Fruit fly (Drosophila melanogaster) whole organism, embryonic: ENCODE results near the gene CG6356.
A peak's percentile ranks its signal among the peaks of the same experiment; 100 is the strongest.

ENCODE experiments used
- Adf1 ChIP-seq: fragments of 200-800 bp; sonication (Bioruptor generic); IDR thresholded peaks from 2 replicates; pipeline ENCODE4 v1.3.6; 2022; ENCODE audit warnings: missing biosample characterization, missing genetic modification characterization
- Bgb ChIP-seq: fragments of 200-800 bp; sonication (Bioruptor generic); IDR thresholded peaks from 2 replicates; pipeline ENCODE4 v1.3.6; 2022; ENCODE audit warnings: missing biosample characterization, missing genetic modification characterization; ENCODE audit not compliant: partially characterized antibody
- CG10209 ChIP-seq: fragments of 200-800 bp; sonication (Bioruptor generic); optimal IDR thresholded peaks from 3 replicates; lab custom pipeline; 2017; ENCODE audit warnings: missing biosample characterization, mild to moderate bottlenecking, missing genetic modification characterization, missing genetic modification reagents
- CG10959 ChIP-seq: fragments of 200-800 bp; sonication (Bioruptor generic); IDR thresholded peaks from 2 replicates; pipeline ENCODE4 v1.3.6; 2022; ENCODE audit warnings: missing biosample characterization, missing genetic modification characterization
- CG11093 ChIP-seq: fragments of 200-800 bp; sonication (Bioruptor generic); IDR thresholded peaks from 3 replicates; pipeline ENCODE4 v1.3.6; 2022; ENCODE audit warnings: missing biosample characterization, missing genetic modification characterization
- CG12155 ChIP-seq: fragments of 200-800 bp; sonication (Bioruptor generic); optimal IDR thresholded peaks from 3 replicates; lab custom pipeline; 2016; ENCODE audit warnings: missing biosample characterization, missing genetic modification characterization
- CG12744 ChIP-seq: fragments of 200-800 bp; sonication (Bioruptor generic); optimal IDR thresholded peaks from 2 replicates; lab custom pipeline; 2016; ENCODE audit warnings: missing biosample characterization, missing genetic modification characterization
- CG13287 ChIP-seq: fragments of 200-800 bp; sonication (Bioruptor generic); IDR thresholded peaks from 2 replicates; pipeline ENCODE4 v1.3.6; 2022; ENCODE audit warnings: missing biosample characterization, missing genetic modification characterization; ENCODE audit not compliant: partially characterized antibody
- CG14441 ChIP-seq: fragments of 200-800 bp; sonication (Bioruptor generic); IDR thresholded peaks from 2 replicates; pipeline ENCODE4 v1.3.6; 2022; ENCODE audit warnings: missing biosample characterization, missing genetic modification characterization
- CG14860 ChIP-seq: fragments of 200-800 bp; sonication (Bioruptor generic); IDR thresholded peaks from 3 replicates; pipeline ENCODE4 v1.3.6; 2022; ENCODE audit warnings: missing biosample characterization, missing genetic modification characterization; ENCODE audit not compliant: partially characterized antibody
- CG1603 ChIP-seq: fragments of 200-800 bp; sonication (Bioruptor generic); optimal IDR thresholded peaks from 2 replicates; lab custom pipeline; 2019; ENCODE audit warnings: missing biosample characterization, mild to moderate bottlenecking, missing genetic modification characterization, moderate library complexity
- CG16779 ChIP-seq: fragments of 200-800 bp; sonication (Bioruptor generic); IDR thresholded peaks from 2 replicates; pipeline ENCODE4 v1.3.6; 2022; ENCODE audit warnings: missing biosample characterization, missing genetic modification characterization
- CG17385 ChIP-seq: fragments of 200-800 bp; sonication (Bioruptor generic); optimal IDR thresholded peaks from 3 replicates; lab custom pipeline; 2018; ENCODE audit warnings: missing biosample characterization, mild to moderate bottlenecking, missing genetic modification characterization
- CG31388 ChIP-seq: fragments of 200-800 bp; sonication (Bioruptor generic); optimal IDR thresholded peaks from 2 replicates; lab custom pipeline; 2016; ENCODE audit warnings: missing biosample characterization, missing genetic modification characterization
- CG3163 ChIP-seq: fragments of 200-800 bp; sonication (Bioruptor generic); optimal IDR thresholded peaks from 3 replicates; lab custom pipeline; 2016; ENCODE audit warnings: missing biosample characterization, missing genetic modification characterization
- CG3726 ChIP-seq: fragments of 200-800 bp; sonication (Bioruptor generic); IDR thresholded peaks from 3 replicates; pipeline ENCODE4, ENCODE4 v1.3.6; 2022; ENCODE audit warnings: missing biosample characterization, missing genetic modification characterization
- CG4328 ChIP-seq: fragments of 200-800 bp; sonication (Bioruptor generic); optimal IDR thresholded peaks from 3 replicates; lab custom pipeline; 2017; ENCODE audit warnings: missing biosample characterization, missing genetic modification reagents, missing genetic modification characterization
- CG5180 ChIP-seq: fragments of 200-800 bp; sonication (Bioruptor generic); optimal IDR thresholded peaks from 3 replicates; lab custom pipeline; 2017; ENCODE audit warnings: missing biosample characterization, missing genetic modification characterization, mild to moderate bottlenecking, moderate library complexity, missing genetic modification reagents
- CG7372 ChIP-seq: fragments of 200-800 bp; sonication (Bioruptor generic); IDR thresholded peaks from 2 replicates; pipeline ENCODE4 v1.3.6; 2022; ENCODE audit warnings: missing biosample characterization, missing genetic modification characterization
- CG7987 ChIP-seq: fragments of 200-800 bp; sonication (Bioruptor generic); optimal IDR thresholded peaks from 2 replicates; lab custom pipeline; 2018; ENCODE audit warnings: missing biosample characterization, mild to moderate bottlenecking, missing genetic modification characterization, moderate library complexity
- CG9727 ChIP-seq: fragments of 200-800 bp; sonication (Bioruptor generic); optimal IDR thresholded peaks from 3 replicates; lab custom pipeline; 2017; ENCODE audit warnings: missing biosample characterization, mild to moderate bottlenecking, missing genetic modification characterization
- Chrac-16 ChIP-seq: fragments of 200-800 bp; sonication (Bioruptor generic); optimal IDR thresholded peaks from 3 replicates; lab custom pipeline; 2016; ENCODE audit warnings: missing biosample characterization, missing genetic modification characterization
- Ets97D ChIP-seq: fragments of 200-800 bp; sonication (Bioruptor generic); optimal IDR thresholded peaks from 3 replicates; lab custom pipeline; 2016; ENCODE audit warnings: missing biosample characterization, missing genetic modification characterization
- H2.0 ChIP-seq: fragments of 200-800 bp; sonication (Bioruptor generic); IDR thresholded peaks from 2 replicates; pipeline ENCODE4 v1.3.6; 2022; ENCODE audit warnings: missing biosample characterization, missing genetic modification characterization
- Lhr ChIP-seq: fragments of 200-800 bp; sonication (Bioruptor generic); optimal IDR thresholded peaks from 3 replicates; lab custom pipeline; 2017; ENCODE audit warnings: mild to moderate bottlenecking, missing biosample characterization, missing genetic modification reagents, missing genetic modification characterization
- MBD-R2 ChIP-seq: fragments of 200-800 bp; sonication (Bioruptor generic); IDR thresholded peaks from 2 replicates; pipeline ENCODE4 v1.3.6; 2022; ENCODE audit warnings: missing biosample characterization, missing genetic modification characterization
- MTF-1 ChIP-seq: fragments of 200-800 bp; sonication (Bioruptor generic); optimal IDR thresholded peaks from 2 replicates; lab custom pipeline; 2018; ENCODE audit warnings: missing biosample characterization, mild to moderate bottlenecking, missing genetic modification characterization, borderline replicate concordance
- NFAT ChIP-seq: fragments of 200-800 bp; sonication (Bioruptor generic); IDR thresholded peaks from 2 replicates; pipeline ENCODE4 v1.3.6; 2022; ENCODE audit warnings: missing biosample characterization, missing genetic modification characterization
- Nf-YA ChIP-seq: fragments of 200-800 bp; sonication (Bioruptor generic); IDR thresholded peaks from 2 replicates; pipeline ENCODE4 v1.3.6; 2022; ENCODE audit warnings: missing biosample characterization, missing genetic modification characterization
- PHDP ChIP-seq: fragments of 200-800 bp; sonication (Bioruptor generic); optimal IDR thresholded peaks from 3 replicates; lab custom pipeline; 2018; ENCODE audit warnings: missing biosample characterization, mild to moderate bottlenecking, missing genetic modification characterization, moderate library complexity
- Sry-δ ChIP-seq: fragments of 200-800 bp; sonication (Bioruptor generic); optimal IDR thresholded peaks from 2 replicates; lab custom pipeline; 2016; ENCODE audit warnings: missing biosample characterization, missing genetic modification characterization
- ase ChIP-seq: fragments of 200-800 bp; sonication (Bioruptor generic); IDR thresholded peaks from 3 replicates; pipeline ENCODE4 v1.3.6; 2022; ENCODE audit warnings: missing biosample characterization, missing genetic modification characterization
- bab2 ChIP-seq: fragments of 200-800 bp; sonication (Bioruptor generic); optimal IDR thresholded peaks from 2 replicates; lab custom pipeline; 2016; ENCODE audit warnings: missing biosample characterization, missing genetic modification characterization
- caup ChIP-seq: fragments of 200-800 bp; sonication (Bioruptor generic); optimal IDR thresholded peaks from 3 replicates; lab custom pipeline; 2017; ENCODE audit warnings: missing biosample characterization, mild to moderate bottlenecking, missing genetic modification characterization, moderate library complexity; ENCODE audit not compliant: severe bottlenecking
- en ChIP-seq: fragments of 200-800 bp; sonication (Bioruptor generic); optimal IDR thresholded peaks from 2 replicates; lab custom pipeline; 2016; ENCODE audit warnings: missing biosample characterization, missing genetic modification characterization
- esg ChIP-seq: fragments of 200-800 bp; sonication (Bioruptor generic); conservative IDR thresholded peaks from 2 replicates; pipeline ENCODE4 v1.3.6; 2022; ENCODE audit warnings: missing biosample characterization, missing genetic modification characterization
- exex ChIP-seq: fragments of 200-800 bp; sonication (Bioruptor generic); optimal IDR thresholded peaks from 4 replicates; lab custom pipeline; 2018; ENCODE audit warnings: missing biosample characterization, mild to moderate bottlenecking, missing genetic modification characterization, moderate library complexity
- fd3F ChIP-seq: fragments of 200-800 bp; sonication (Bioruptor generic); optimal IDR thresholded peaks from 2 replicates; lab custom pipeline; 2018; ENCODE audit warnings: missing biosample characterization, mild to moderate bottlenecking, missing genetic modification characterization, moderate library complexity
- fd64A ChIP-seq: fragments of 200-800 bp; sonication (Bioruptor generic); optimal IDR thresholded peaks from 3 replicates; lab custom pipeline; 2018; ENCODE audit warnings: missing biosample characterization, mild to moderate bottlenecking, missing genetic modification characterization
- fru ChIP-seq: fragments of >200 bp; optimal IDR thresholded peaks from 2 replicates; lab custom pipeline; 2017
- ftz-f1 ChIP-seq: fragments of 200-800 bp; sonication (Bioruptor generic); optimal IDR thresholded peaks from 2 replicates; lab custom pipeline; 2016; ENCODE audit warnings: missing biosample characterization, missing genetic modification characterization
- gem ChIP-seq: fragments of 200-800 bp; sonication (Bioruptor generic); optimal IDR thresholded peaks from 2 replicates; lab custom pipeline; 2019; ENCODE audit warnings: missing biosample characterization, mild to moderate bottlenecking, missing genetic modification characterization, moderate library complexity
- grau ChIP-seq: fragments of 200-800 bp; optimal IDR thresholded peaks from 3 replicates; lab custom pipeline; 2019; ENCODE audit warnings: missing biosample characterization, mild to moderate bottlenecking, missing genetic modification characterization, moderate library complexity
- hbn ChIP-seq: fragments of 200-800 bp; sonication (Bioruptor generic); IDR thresholded peaks from 2 replicates; pipeline ENCODE4 v1.3.6; 2022; ENCODE audit warnings: missing biosample characterization, missing genetic modification characterization; ENCODE audit not compliant: partially characterized antibody
- jigr1 ChIP-seq: fragments of 200-800 bp; sonication (Bioruptor generic); IDR thresholded peaks from 3 replicates; pipeline ENCODE4 v1.3.6; 2022; ENCODE audit warnings: missing biosample characterization, missing genetic modification characterization
- lab ChIP-seq: fragments of 200-800 bp; sonication (Bioruptor generic); optimal IDR thresholded peaks from 3 replicates; lab custom pipeline; 2017; ENCODE audit warnings: missing biosample characterization, missing genetic modification characterization, mild to moderate bottlenecking, moderate library complexity, missing genetic modification reagents
- luna ChIP-seq: fragments of 200-800 bp; sonication (Bioruptor generic); optimal IDR thresholded peaks from 2 replicates; lab custom pipeline; 2016; ENCODE audit warnings: missing biosample characterization, missing genetic modification characterization
- otp ChIP-seq: fragments of 200-800 bp; sonication (Bioruptor generic); IDR thresholded peaks from 3 replicates; pipeline ENCODE4, ENCODE4 v1.3.6; 2022; ENCODE audit warnings: missing biosample characterization, missing genetic modification characterization
- pita ChIP-seq: fragments of 200-800 bp; sonication (Bioruptor generic); optimal IDR thresholded peaks from 2 replicates; lab custom pipeline; 2017; ENCODE audit warnings: missing biosample characterization, mild to moderate bottlenecking, missing genetic modification characterization
- unc-4 ChIP-seq: fragments of 200-800 bp; sonication (Bioruptor generic); IDR thresholded peaks from 2 replicates; pipeline ENCODE4 v1.3.6; 2022; ENCODE audit warnings: missing biosample characterization, missing genetic modification characterization; ENCODE audit not compliant: partially characterized antibody
- vfl ChIP-seq: fragments of 200-800 bp; sonication (Bioruptor generic); optimal IDR thresholded peaks from 2 replicates; lab custom pipeline; 2016; ENCODE audit warnings: missing biosample characterization, missing genetic modification characterization
- zf30C ChIP-seq: fragments of 200-800 bp; sonication (Bioruptor generic); optimal IDR thresholded peaks from 3 replicates; lab custom pipeline; 2018; ENCODE audit warnings: missing biosample characterization, mild to moderate bottlenecking, missing genetic modification characterization

CG6356 gene

DNA sequence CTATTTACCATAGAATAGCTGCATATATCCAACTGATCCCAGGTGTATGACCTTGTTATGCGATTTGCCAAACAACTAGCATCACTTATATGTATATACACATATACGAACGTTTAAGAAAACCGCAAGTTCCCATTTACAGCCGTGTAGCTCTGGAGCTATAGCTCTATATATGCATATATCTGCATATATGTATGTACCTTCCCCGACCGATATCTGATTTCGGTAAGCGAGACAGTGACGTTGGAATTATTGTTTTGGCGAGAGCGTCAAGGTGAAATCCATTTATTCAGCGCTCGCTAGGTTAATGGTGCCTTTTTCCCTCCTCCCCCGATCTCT, 23.7 kb upstream of the CG6356 start (continued):
- no peak for TF ChIP-seq MTF-1 (GFP tag; lab: Kevin White, UChicago)
- no peak for TF ChIP-seq CG17385 (GFP tag; lab: Kevin White, UChicago)
- no peak for TF ChIP-seq fd3F (GFP tag; lab: Kevin White, UChicago)
- TF ChIP-seq MBD-R2, result no peak
- TF ChIP-seq Nf-YA (GFP tag; lab: Robert Waterston, UW), result no peak
- TF ChIP-seq CG7372 (GFP tag; lab: Robert Waterston, UW), result no peak
- no peak for TF ChIP-seq NFAT (GFP tag; lab: Robert Waterston, UW)
- TF ChIP-seq CG4328 (GFP tag; lab: Kevin White, UChicago), result no peak
- TF ChIP-seq CG7987, result no peak
- no peak for TF ChIP-seq CG10959 (GFP tag; lab: Robert Waterston, UW)
- TF ChIP-seq CG12744 (GFP tag; lab: Kevin White, UChicago), result no peak
- TF ChIP-seq ase (GFP tag; lab: Robert Waterston, UW), result no peak
- no peak for TF ChIP-seq CG10209 (GFP tag; lab: Kevin White, UChicago)
- TF ChIP-seq fd64A, result no peak
- no peak for TF ChIP-seq bab2 (GFP tag; lab: Kevin White, UChicago)
- TF ChIP-seq ftz-f1 (GFP tag; lab: Kevin White, UChicago), result peak; percentile 85
- no peak for TF ChIP-seq pita (GFP tag; lab: Kevin White, UChicago)
- TF ChIP-seq CG12155 (GFP tag; lab: Kevin White, UChicago), result no peak
- no peak for TF ChIP-seq luna (GFP tag; lab: Kevin White, UChicago)
- TF ChIP-seq Ets97D, result no peak
- no peak for TF ChIP-seq CG16779 (GFP tag; lab: Robert Waterston, UW)
- no peak for TF ChIP-seq otp (GFP tag; lab: Robert Waterston, UW)
- TF ChIP-seq hbn (GFP tag; lab: Robert Waterston, UW), result no peak
- no peak for TF ChIP-seq caup
- TF ChIP-seq CG14860 (GFP tag; lab: Robert Waterston, UW), result no peak
- no peak for TF ChIP-seq vfl
- no peak for TF ChIP-seq gem (tag; lab: Kevin White, UChicago)
- TF ChIP-seq CG11093 (GFP tag; lab: Robert Waterston, UW), result no peak
- TF ChIP-seq esg (GFP tag; lab: Robert Waterston, UW), result no peak
- no peak for TF ChIP-seq PHDP (tag; lab: Kevin White, UChicago)
- TF ChIP-seq Chrac-16 (GFP tag; lab: Kevin White, UChicago), result no peak
- no peak for TF ChIP-seq Sry-δ
- no peak for TF ChIP-seq CG14441 (GFP tag; lab: Robert Waterston, UW)
- TF ChIP-seq CG9727, result peak; percentile 54
- TF ChIP-seq CG3726 (GFP tag; lab: Robert Waterston, UW), result peak; percentile 1; the same call in 1 of the 3 replicates
- TF ChIP-seq H2.0, result no peak
- no peak for TF ChIP-seq Adf1 (GFP tag; lab: Robert Waterston, UW)
- no peak for TF ChIP-seq CG1603 (tag; lab: Kevin White, UChicago)
- no peak for TF ChIP-seq grau
- TF ChIP-seq CG13287 (GFP tag; lab: Robert Waterston, UW), result no peak
- TF ChIP-seq CG3163 (GFP tag; lab: Kevin White, UChicago), result peak; percentile 66
- TF ChIP-seq en (GFP tag; lab: Kevin White, UChicago), result no peak
- no peak for TF ChIP-seq CG31388
- no peak for TF ChIP-seq lab (GFP tag; lab: Kevin White, UChicago)
- TF ChIP-seq zf30C (GFP tag; lab: Kevin White, UChicago), result no peak
- no peak for TF ChIP-seq Bgb (GFP tag; lab: Robert Waterston, UW)
- TF ChIP-seq jigr1, result no peak
- no peak for TF ChIP-seq exex (tag; lab: Kevin White, UChicago)
- TF ChIP-seq fru (lab: Kevin White, UChicago), result no peak
- TF ChIP-seq unc-4 (GFP tag; lab: Robert Waterston, UW), result no peak
- no peak for TF ChIP-seq CG5180 (GFP tag; lab: Kevin White, UChicago)
- peak; percentile 64 for TF ChIP-seq Lhr (GFP tag; lab: Kevin White, UChicago)
